Fruit fly (Drosophila melanogaster): ENCODE measurements around the gene rdgC.

rdgC gene

dm6 chr3L:20247513-20248173 lies at the start of gene rdgC (continued):
- TF ChIP-seq nau (GFP tag; optimal IDR thresholded peaks at IDR 0.05) (peak; percentile 95), Trl (optimal IDR thresholded peaks at IDR 0.05) (peak; percentile 38 to 65), Trl (GFP tag; optimal IDR thresholded peaks at IDR 0.05) (peak; percentile 95), sens-2 (GFP tag; IDR thresholded peaks at IDR 0.05) (peak; percentile 88), bcd (GFP tag; optimal IDR thresholded peaks at IDR 0.05) (peak; percentile 95), CG2202 (tag; optimal IDR thresholded peaks at IDR 0.05) (peak; percentile 33), zen (tag; optimal IDR thresholded peaks at IDR 0.05) (peak; percentile 88), CG7987 (GFP tag; optimal IDR thresholded peaks at IDR 0.05) (peak; percentile 92), CG6175 (GFP tag; IDR thresholded peaks at IDR 0.05) (peak; percentile 89), Gug (GFP tag; IDR thresholded peaks at IDR 0.05) (peak; percentile 91), CG11398 (GFP tag; optimal IDR thresholded peaks at IDR 0.05) (peak; percentile 93), CG11696 (GFP tag; IDR thresholded peaks at IDR 0.05) (peak; percentile 86), pzg (GFP tag; optimal IDR thresholded peaks at IDR 0.05) (peak; percentile 17), gsb-n (tag; optimal IDR thresholded peaks at IDR 0.05) (peak; percentile 86), Hr3 (GFP tag; optimal IDR thresholded peaks at IDR 0.05) (peak; percentile 90), CG15479 (GFP tag; optimal IDR thresholded peaks at IDR 0.05) (no peak), CG31365 (tag; optimal IDR thresholded peaks at IDR 0.05) (peak; percentile 89), CG16779 (GFP tag; IDR thresholded peaks at IDR 0.05) (peak; percentile 89), CG7556 (GFP tag; optimal IDR thresholded peaks at IDR 0.05) (peak; percentile 95), hb (GFP tag; IDR thresholded peaks at IDR 0.05; ENCODE audit: partially characterized antibody) (no peak), Nf-YB (GFP tag; optimal IDR thresholded peaks at IDR 0.05) (peak; percentile 80), CG1529 (GFP tag; optimal IDR thresholded peaks at IDR 0.05) (peak; percentile 85), emc (GFP tag; optimal IDR thresholded peaks at IDR 0.05) (peak; percentile 93), Blimp-1 (GFP tag; optimal IDR thresholded peaks at IDR 0.05) (peak; percentile 94), CG1602 (GFP tag; optimal IDR thresholded peaks at IDR 0.05) (peak; percentile 90), wdn (GFP tag; IDR thresholded peaks at IDR 0.05) (peak; percentile 92), Sry-δ (GFP tag; optimal IDR thresholded peaks at IDR 0.05) (peak; percentile 73), CG12391 (tag; optimal IDR thresholded peaks at IDR 0.05) (peak; percentile 96), CG15696 (tag; optimal IDR thresholded peaks at IDR 0.05) (peak; percentile 61), CG11085 (GFP tag; IDR thresholded peaks at IDR 0.05) (peak; percentile 90), CG9876 (GFP tag; optimal IDR thresholded peaks at IDR 0.05) (peak; percentile 92), HHEX (GFP tag; optimal IDR thresholded peaks at IDR 0.05) (peak; percentile 96), MESR4 (GFP tag; optimal IDR thresholded peaks at IDR 0.05) (peak; percentile 63), pros (GFP tag; optimal IDR thresholded peaks at IDR 0.05) (no peak), CG7357 (GFP tag; IDR thresholded peaks at IDR 0.05) (peak; percentile 87), CG15011 (GFP tag; optimal IDR thresholded peaks at IDR 0.05) (peak; percentile 95), CG4730 (GFP tag; IDR thresholded peaks at IDR 0.05) (peak; percentile 96), slp2 (GFP tag; optimal IDR thresholded peaks at IDR 0.05) (peak; percentile 93), CG2116 (GFP tag; optimal IDR thresholded peaks at IDR 0.05) (peak; percentile 74), CG32772 (GFP tag; IDR thresholded peaks at IDR 0.05) (peak; percentile 95), Antp (GFP tag; optimal IDR thresholded peaks at IDR 0.05) (peak; percentile 96), Dad (GFP tag; optimal IDR thresholded peaks at IDR 0.05) (peak; percentile 94), vnd (GFP tag; IDR thresholded peaks at IDR 0.05; ENCODE audit: partially characterized antibody) (no peak), C15 (GFP tag; IDR thresholded peaks at IDR 0.05) (peak; percentile 95), run (tag; optimal IDR thresholded peaks at IDR 0.05) (peak; percentile 93), CG1792 (GFP tag; optimal IDR thresholded peaks at IDR 0.05) (peak; percentile 95), Dip3 (GFP tag; optimal IDR thresholded peaks at IDR 0.05) (peak; percentile 94), eve (GFP tag; optimal IDR thresholded peaks at IDR 0.05) (no peak), CG8944 (GFP tag; optimal IDR thresholded peaks at IDR 0.05) (peak; percentile 92), CG8089 (GFP tag; optimal IDR thresholded peaks at IDR 0.05) (peak; percentile 94)

Data from whole organism, embryonic.